Worm (Caenorhabditis elegans): ENCODE data around the gene lron-15.

DNA sequence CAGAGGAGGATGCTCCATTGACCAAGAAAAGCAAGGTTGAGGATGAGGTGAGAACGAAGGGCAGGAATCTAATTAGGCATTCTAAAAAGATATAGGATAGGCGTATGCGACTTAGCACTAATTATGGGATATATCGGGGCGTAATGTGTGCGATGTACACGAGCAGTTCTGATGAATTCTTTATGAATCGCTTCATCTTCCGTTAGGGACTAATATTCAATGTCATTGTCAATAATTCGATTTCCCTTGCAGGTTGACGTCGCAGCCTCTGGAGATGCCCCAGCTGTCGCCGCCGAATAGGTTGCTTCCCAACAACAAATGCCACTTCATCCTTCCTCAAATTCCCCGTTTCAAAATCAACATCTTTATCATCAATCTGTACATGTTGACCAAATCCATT lies 51.6 kb downstream of the lron-15 start:
- TF ChIP-seq lin-13 (GFP tag; optimal IDR thresholded peaks at IDR 0.05) (no peak), pqm-1 (tag; optimal IDR thresholded peaks at IDR 0.05) (no peak), aly-2 (tag; optimal IDR thresholded peaks at IDR 0.05) (no peak), ceh-63 (GFP tag; optimal IDR thresholded peaks at IDR 0.05) (no peak), nhr-71 (tag; optimal IDR thresholded peaks at IDR 0.05) (no peak), jun-1 (tag; optimal IDR thresholded peaks at IDR 0.05) (no peak), tbx-2 (tag; optimal IDR thresholded peaks at IDR 0.05) (no peak), fkh-10 (GFP tag; optimal IDR thresholded peaks at IDR 0.05) (no peak), nhr-28 (tag; optimal IDR thresholded peaks at IDR 0.05) (no peak), pag-3 (tag; optimal IDR thresholded peaks at IDR 0.05; ENCODE audit: borderline replicate concordance, insufficient read depth) (no peak), unc-62 (GFP tag; optimal IDR thresholded peaks at IDR 0.05) (no peak)
